Fruit fly (Drosophila melanogaster) whole organism, embryonic: Measurements from ENCODE around the gene Sfp87B.

ENCODE experiments used
- CG11398 ChIP-seq: fragments of 200-800 bp; sonication (Bioruptor generic); optimal IDR thresholded peaks from 2 replicates; lab custom pipeline; 2016; ENCODE audit warnings: missing biosample characterization, missing genetic modification characterization
- CG12299 ChIP-seq: fragments of 200-800 bp; sonication (Bioruptor generic); optimal IDR thresholded peaks from 2 replicates; lab custom pipeline; 2018; ENCODE audit warnings: missing biosample characterization, mild to moderate bottlenecking, missing genetic modification characterization
- CG17359 ChIP-seq: fragments of 200-800 bp; sonication (Bioruptor generic); optimal IDR thresholded peaks from 3 replicates; lab custom pipeline; 2018; ENCODE audit warnings: missing biosample characterization, mild to moderate bottlenecking, missing genetic modification characterization, moderate library complexity
- CG7357 ChIP-seq: fragments of 200-800 bp; sonication (Bioruptor generic); IDR thresholded peaks from 3 replicates; pipeline ENCODE4 v1.3.6; 2022; ENCODE audit warnings: missing biosample characterization, missing genetic modification characterization
- Ets65A ChIP-seq: fragments of 200-800 bp; sonication (Bioruptor generic); peaks from one replicate; lab custom pipeline; 2016; ENCODE audit warnings: missing biosample characterization, missing genetic modification characterization
- eyg ChIP-seq: fragments of 200-800 bp; sonication (Bioruptor generic); optimal IDR thresholded peaks from 3 replicates; lab custom pipeline; 2016; ENCODE audit warnings: missing biosample characterization, missing genetic modification characterization
- pan ChIP-seq, 4 experiments: fragments of >200 bp in 3 of 4; fragments of 200-800 bp in 1 of 4; sonication (Bioruptor generic) in 1 of 4; optimal IDR thresholded peaks in 3 of 4; IDR thresholded peaks in 1 of 4; 2 replicates each; pipeline versions ENCODE4 v1.3.6 to Lab custom; 2017 to 2022; ENCODE audit warnings: missing biosample characterization in 2 of 4, missing genetic modification characterization in 2 of 4, mixed read lengths in 1 of 4

dm6 chr3R:12302915-12303314 is 30.0 kb downstream of the Sfp87B start:
- TF ChIP-seq Ets65A (GFP tag; lab: Kevin White, UChicago) (no peak), CG17359 (tag; lab: Kevin White, UChicago) (no peak), CG7357 (no peak), CG12299 (tag; lab: Kevin White, UChicago) (no peak), eyg (GFP tag; lab: Kevin White, UChicago) (no peak), CG11398 (no peak), pan (optimal IDR thresholded peaks at IDR 0.05; lab: Kevin White, UChicago) (no peak), pan (GFP tag; optimal IDR thresholded peaks at IDR 0.05 in 1 of 2, IDR thresholded peaks at IDR 0.05 in 1 of 2) (no peak)
